Worm (Caenorhabditis elegans): ENCODE results near the gene F47E1.20.

F47E1.20 gene

DNA sequence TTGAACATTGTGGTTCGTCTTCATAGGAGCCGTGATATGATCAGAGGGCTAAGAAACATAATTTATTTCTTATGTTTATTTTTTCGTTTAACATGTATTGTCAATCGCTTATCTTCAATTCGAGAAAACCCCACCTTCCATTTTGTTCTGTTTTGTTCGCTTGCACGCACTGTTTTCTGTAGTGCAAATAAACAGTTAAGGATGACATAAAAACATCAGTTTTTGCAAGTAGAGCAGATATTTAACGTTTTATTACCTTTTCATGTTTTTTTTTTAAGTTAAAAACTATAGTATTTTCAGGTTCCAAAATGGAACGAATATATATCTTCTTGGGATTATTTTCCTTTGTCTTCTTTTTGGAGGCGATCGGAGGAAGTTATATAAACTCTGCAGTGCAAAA is 8.6 kb downstream of the F47E1.20 start, which contains the start of gene F47E1.2:
Gene F47E1.2, plus strand, starts transcription at position 301 of the 400 bp plus-strand sequence.
- no peak for TF ChIP-seq unc-120 (tag; optimal IDR thresholded peaks at IDR 0.05; ENCODE audit: poor library complexity, severe bottlenecking)
- TF ChIP-seq nhr-2 (tag; optimal IDR thresholded peaks at IDR 0.05) = no peak
- TF ChIP-seq hlh-1 (tag; optimal IDR thresholded peaks at IDR 0.05) = no peak
- TF ChIP-seq nhr-76 (tag; optimal IDR thresholded peaks at IDR 0.05) = no peak
- no peak for TF ChIP-seq tbx-8 (GFP tag; optimal IDR thresholded peaks at IDR 0.05)
- TF ChIP-seq ham-2 (GFP tag; optimal IDR thresholded peaks at IDR 0.05) = no peak
- TF ChIP-seq unc-62 (GFP tag; optimal IDR thresholded peaks at IDR 0.05) = no peak
- no peak for TF ChIP-seq unc-39 (tag; optimal IDR thresholded peaks at IDR 0.05)
- no peak for TF ChIP-seq ces-1 (GFP tag; optimal IDR thresholded peaks at IDR 0.05)
- TF ChIP-seq nhr-28 (tag; optimal IDR thresholded peaks at IDR 0.05) = no peak
- no peak for TF ChIP-seq elt-3 (tag; optimal IDR thresholded peaks at IDR 0.05)
- TF ChIP-seq M03D4.4 (tag; optimal IDR thresholded peaks at IDR 0.05) = no peak
- TF ChIP-seq nhr-237 (tag; optimal IDR thresholded peaks at IDR 0.05) = no peak
- no peak for TF ChIP-seq cnd-1 (tag; optimal IDR thresholded peaks at IDR 0.05)
- no peak for TF ChIP-seq elt-1 (tag; optimal IDR thresholded peaks at IDR 0.05; ENCODE audit: borderline replicate concordance, insufficient read depth)
- TF ChIP-seq drap-1 (GFP tag; optimal IDR thresholded peaks at IDR 0.05) = no peak
- TF ChIP-seq zip-8 (tag; optimal IDR thresholded peaks at IDR 0.05) = no peak
- no peak for TF ChIP-seq nhr-12 (tag; optimal IDR thresholded peaks at IDR 0.05)

DNA sequence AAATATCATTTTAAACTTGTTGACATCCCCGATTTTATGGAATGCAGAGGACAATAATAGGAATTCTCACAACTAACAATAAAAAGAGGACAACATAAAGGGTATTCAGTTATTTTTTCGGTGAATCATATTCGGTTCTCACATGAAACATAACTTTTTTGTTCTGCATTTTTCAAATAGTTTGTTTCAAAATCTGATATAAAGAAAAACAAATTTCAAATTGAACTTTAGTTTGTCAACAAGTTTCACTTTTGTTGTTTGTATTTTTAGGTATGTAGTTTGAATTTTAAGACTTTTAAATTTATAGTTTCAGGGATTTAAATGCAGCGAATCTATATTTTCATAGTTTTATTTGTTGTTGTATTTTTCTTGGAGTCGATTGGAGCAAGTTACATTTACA is 13.8 kb downstream of the F47E1.20 start, which contains the start of gene F47E1.4:
Gene F47E1.4, plus strand, starts transcription at position 301 of the 400 bp plus-strand sequence.
- TF ChIP-seq ztf-11 (tag; optimal IDR thresholded peaks at IDR 0.05) = no peak
- TF ChIP-seq M03D4.4 (tag; optimal IDR thresholded peaks at IDR 0.05) = no peak
- no peak for TF ChIP-seq ces-1 (GFP tag; optimal IDR thresholded peaks at IDR 0.05)
- no peak for TF ChIP-seq mep-1 (tag; optimal IDR thresholded peaks at IDR 0.05)
- TF ChIP-seq nhr-76 (tag; optimal IDR thresholded peaks at IDR 0.05) = no peak
- no peak for TF ChIP-seq elt-1 (tag; optimal IDR thresholded peaks at IDR 0.05; ENCODE audit: borderline replicate concordance, insufficient read depth)
- no peak for TF ChIP-seq nhr-237 (tag; optimal IDR thresholded peaks at IDR 0.05)
- TF ChIP-seq pha-4 (tag; optimal IDR thresholded peaks at IDR 0.05) = no peak
- TF ChIP-seq sptf-1 (tag; optimal IDR thresholded peaks at IDR 0.05) = no peak
- no peak for TF ChIP-seq nhr-2 (tag; optimal IDR thresholded peaks at IDR 0.05)
- TF ChIP-seq snpc-4 (tag; optimal IDR thresholded peaks at IDR 0.05) = no peak
- no peak for TF ChIP-seq mls-2 (tag; optimal IDR thresholded peaks at IDR 0.05)
- no peak for TF ChIP-seq sem-2 (GFP tag; optimal IDR thresholded peaks at IDR 0.05)
- no peak for TF ChIP-seq ceh-39 (tag; optimal IDR thresholded peaks at IDR 0.05)
- TF ChIP-seq tbx-8 (GFP tag; optimal IDR thresholded peaks at IDR 0.05) = no peak
- no peak for TF ChIP-seq ham-2 (GFP tag; optimal IDR thresholded peaks at IDR 0.05)

DNA sequence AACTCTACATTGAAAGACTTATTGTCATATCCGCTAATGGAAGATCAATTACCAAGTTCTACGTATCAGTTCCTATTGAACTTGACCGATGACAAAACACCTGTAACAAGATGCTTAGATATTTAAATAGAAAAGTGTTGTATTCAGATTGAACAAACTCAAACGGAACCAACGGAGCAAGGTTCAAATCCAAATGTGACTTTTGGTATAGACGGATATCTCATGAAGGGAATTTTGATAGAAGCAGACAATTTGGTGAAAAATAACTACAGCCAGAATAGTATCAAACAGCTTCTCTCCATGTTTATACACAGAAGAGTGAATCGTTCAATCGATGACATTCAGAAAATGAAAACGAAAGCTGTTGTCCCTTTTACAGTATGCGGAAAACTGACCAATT is 14.7 kb downstream of the F47E1.20 start:
- TF ChIP-seq ces-1 (GFP tag; optimal IDR thresholded peaks at IDR 0.05) (no peak), zip-8 (tag; optimal IDR thresholded peaks at IDR 0.05) (no peak), tbx-8 (GFP tag; optimal IDR thresholded peaks at IDR 0.05) (no peak), mep-1 (tag; optimal IDR thresholded peaks at IDR 0.05) (no peak), cnd-1 (tag; optimal IDR thresholded peaks at IDR 0.05) (no peak), sptf-1 (tag; optimal IDR thresholded peaks at IDR 0.05) (no peak), blmp-1 (tag; optimal IDR thresholded peaks at IDR 0.05) (no peak)

DNA sequence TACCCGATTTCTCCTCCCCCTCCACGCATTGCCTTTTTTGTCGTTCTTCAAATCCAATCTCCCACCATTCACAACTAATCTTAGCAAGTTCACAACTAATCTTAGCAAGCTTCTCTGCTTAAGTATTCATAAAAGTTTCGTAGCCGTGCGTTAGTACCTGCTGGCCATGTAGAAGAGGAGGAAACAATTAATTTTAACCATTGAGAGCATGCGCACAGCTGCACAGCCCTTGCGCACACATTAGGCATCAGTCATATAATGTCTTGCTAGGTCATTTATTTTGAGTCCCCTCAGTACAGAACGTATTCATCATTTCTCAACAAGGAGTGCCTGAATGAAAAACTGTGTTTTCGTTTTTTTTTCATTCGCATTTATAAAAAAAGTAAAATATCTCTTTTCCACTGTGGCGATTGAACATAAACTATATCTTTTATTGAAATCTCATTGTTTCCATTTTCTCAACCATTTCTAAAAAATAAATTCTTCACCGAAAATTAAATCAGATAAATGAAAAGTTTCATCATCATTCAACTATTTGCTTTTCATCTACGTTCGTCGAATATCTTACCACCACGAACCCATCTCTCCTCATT is 18.6 kb downstream of the F47E1.20 start:
- TF ChIP-seq nhr-2 (tag; optimal IDR thresholded peaks at IDR 0.05) = peak; percentile 28
- TF ChIP-seq lin-32 (GFP tag; optimal IDR thresholded peaks at IDR 0.05) = peak; percentile 37
- no peak for TF ChIP-seq mep-1 (tag; optimal IDR thresholded peaks at IDR 0.05)

DNA sequence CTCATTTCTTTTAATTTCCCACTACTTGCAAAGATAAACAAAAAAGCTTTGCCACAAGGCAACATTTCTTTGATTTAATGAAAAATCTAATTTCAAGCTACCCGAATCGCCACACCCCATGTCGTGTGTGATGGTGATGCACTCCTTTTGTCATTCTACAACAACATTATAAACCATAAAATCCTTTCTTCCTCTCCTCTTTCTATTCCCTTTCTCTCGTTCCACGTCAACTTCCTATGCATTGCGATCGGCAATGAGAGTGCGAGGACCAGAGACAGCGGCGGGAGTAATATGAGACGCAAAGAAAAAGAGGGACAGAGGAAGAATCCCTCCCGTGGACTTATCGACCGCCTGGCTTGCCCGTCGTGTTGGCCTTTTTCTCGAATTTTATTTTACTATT is 19.3 kb downstream of the F47E1.20 start:
- TF ChIP-seq blmp-1 (tag; optimal IDR thresholded peaks at IDR 0.05) (peak; percentile 37), cnd-1 (tag; optimal IDR thresholded peaks at IDR 0.05) (no peak), ces-1 (GFP tag; optimal IDR thresholded peaks at IDR 0.05) (peak; percentile 71), nhr-237 (tag; optimal IDR thresholded peaks at IDR 0.05) (peak; percentile 46), nhr-12 (tag; optimal IDR thresholded peaks at IDR 0.05) (no peak), hlh-1 (tag; optimal IDR thresholded peaks at IDR 0.05) (peak; percentile 54), zip-8 (tag; optimal IDR thresholded peaks at IDR 0.05) (no peak), ztf-11 (tag; optimal IDR thresholded peaks at IDR 0.05) (peak; percentile 8), unc-62 (GFP tag; optimal IDR thresholded peaks at IDR 0.05) (peak; percentile 31), mep-1 (tag; optimal IDR thresholded peaks at IDR 0.05) (peak; percentile 41), ham-2 (GFP tag; optimal IDR thresholded peaks at IDR 0.05) (peak; percentile 21), pha-4 (tag; optimal IDR thresholded peaks at IDR 0.05) (peak; percentile 2), unc-120 (tag; optimal IDR thresholded peaks at IDR 0.05; ENCODE audit: poor library complexity, severe bottlenecking) (peak; percentile 40)
